Fruit fly (Drosophila melanogaster): ENCODE data around the gene RpS27A.

The RpS27A gene

dm6 chr2L:10381890-10382450 lies 26.2 kb upstream of the RpS27A start, which contains the start of gene CG5096:
Gene CG5096 (plus strand): TSS chr2L:10382263.
- TF ChIP-seq CG10321 (GFP tag; IDR thresholded peaks at IDR 0.05): peak; percentile 59; the same call in 1 of the 2 replicates
- peak; percentile 66 for TF ChIP-seq CG12104 (GFP tag; optimal IDR thresholded peaks at IDR 0.05)
- TF ChIP-seq CG10979 (tag; optimal IDR thresholded peaks at IDR 0.05): peak; percentile 80
- TF ChIP-seq Drgx (GFP tag; IDR thresholded peaks at IDR 0.05): peak; percentile 45; the same call in 1 of the 2 replicates
- peak; percentile 90 for TF ChIP-seq CG12299 (tag; optimal IDR thresholded peaks at IDR 0.05)
- peak; percentile 88 for TF ChIP-seq E2f1 (GFP tag; IDR thresholded peaks at IDR 0.05)
- TF ChIP-seq CG10274 (GFP tag; optimal IDR thresholded peaks at IDR 0.05): peak; percentile 46
- TF ChIP-seq CG8478 (optimal IDR thresholded peaks at IDR 0.05): no peak
- peak; percentile 68 for TF ChIP-seq fu2 (GFP tag; optimal IDR thresholded peaks at IDR 0.05)
- no peak for TF ChIP-seq Bgb (GFP tag; IDR thresholded peaks at IDR 0.05; ENCODE audit: partially characterized antibody)
- TF ChIP-seq dmrt11E (tag; optimal IDR thresholded peaks at IDR 0.05): peak; percentile 49
- peak; percentile 82 for TF ChIP-seq CG32767 (GFP tag; IDR thresholded peaks at IDR 0.05)
- peak; percentile 22 for TF ChIP-seq Sry-β (GFP tag; optimal IDR thresholded peaks at IDR 0.05)
- peak; percentile 50 for TF ChIP-seq Ets97D (GFP tag; optimal IDR thresholded peaks at IDR 0.05)
- TF ChIP-seq salm (tag; optimal IDR thresholded peaks at IDR 0.05): peak; percentile 87
- peak; percentile 67 for TF ChIP-seq kah (GFP tag; optimal IDR thresholded peaks at IDR 0.05)
- TF ChIP-seq CG9932 (GFP tag; IDR thresholded peaks at IDR 0.05): peak; percentile 81
- peak; percentile 91 for TF ChIP-seq Sox102F (GFP tag; optimal IDR thresholded peaks at IDR 0.05)
- TF ChIP-seq prd (optimal IDR thresholded peaks at IDR 0.05): no peak
- TF ChIP-seq prd (GFP tag; IDR thresholded peaks at IDR 0.05): peak; percentile 87
- TF ChIP-seq cato (GFP tag; optimal IDR thresholded peaks at IDR 0.05; ENCODE audit: borderline replicate concordance): peak; percentile 50
- no peak for TF ChIP-seq Dfd (GFP tag; optimal IDR thresholded peaks at IDR 0.05)
- peak; percentile 72; the same call in 1 of the 3 replicates for TF ChIP-seq C15 (GFP tag; IDR thresholded peaks at IDR 0.05)
- TF ChIP-seq da (GFP tag; optimal IDR thresholded peaks at IDR 0.05): peak; percentile 66
- TF ChIP-seq CG6813 (GFP tag; optimal IDR thresholded peaks at IDR 0.05): peak; percentile 87
- peak; percentile 77; the same call in 2 of the 3 replicates for TF ChIP-seq ase (GFP tag; IDR thresholded peaks at IDR 0.05)
- TF ChIP-seq Dbx (GFP tag; IDR thresholded peaks at IDR 0.05): peak; percentile 94
- TF ChIP-seq croc (GFP tag; conservative IDR thresholded peaks at IDR 0.05): no peak
- TF ChIP-seq bcd (GFP tag; optimal IDR thresholded peaks at IDR 0.05): peak; percentile 79
- no peak for TF ChIP-seq Doc2 (GFP tag; IDR thresholded peaks at IDR 0.05)
- TF ChIP-seq bigmax (GFP tag; optimal IDR thresholded peaks at IDR 0.05): peak; percentile 40
- TF ChIP-seq CG4854 (GFP tag; optimal IDR thresholded peaks at IDR 0.05): peak; percentile 79
- peak; percentile 76 for TF ChIP-seq HLH54F (GFP tag; optimal IDR thresholded peaks at IDR 0.05)
- TF ChIP-seq corto (GFP tag; optimal IDR thresholded peaks at IDR 0.05): peak; percentile 27
- peak; percentile 93 for TF ChIP-seq lilli (GFP tag; optimal IDR thresholded peaks at IDR 0.05)
- peak; percentile 82; the same call in 2 of the 3 replicates for TF ChIP-seq H15 (GFP tag; IDR thresholded peaks at IDR 0.05)
- TF ChIP-seq CG17912 (GFP tag; optimal IDR thresholded peaks at IDR 0.05): peak; percentile 43
- no peak for TF ChIP-seq tll (GFP tag; optimal IDR thresholded peaks at IDR 0.05)
- TF ChIP-seq CG12744 (GFP tag; optimal IDR thresholded peaks at IDR 0.05): peak; percentile 82
- TF ChIP-seq oc (tag; optimal IDR thresholded peaks at IDR 0.05): no peak
- peak; percentile 26 for TF ChIP-seq MESR4 (GFP tag; optimal IDR thresholded peaks at IDR 0.05)
- TF ChIP-seq ind (GFP tag; optimal IDR thresholded peaks at IDR 0.05): peak; percentile 85
- TF ChIP-seq D19A (tag; optimal IDR thresholded peaks at IDR 0.05): peak; percentile 96
- peak; percentile 79 for TF ChIP-seq CG9727 (GFP tag; optimal IDR thresholded peaks at IDR 0.05)
- peak; percentile 89 for TF ChIP-seq Ada2b (GFP tag; IDR thresholded peaks at IDR 0.05)
- TF ChIP-seq Chrac-16 (GFP tag; optimal IDR thresholded peaks at IDR 0.05): peak; percentile 58
- peak; percentile 85 for TF ChIP-seq CG10147 (GFP tag; optimal IDR thresholded peaks at IDR 0.05)
- peak; percentile 81 for TF ChIP-seq danr (GFP tag; IDR thresholded peaks at IDR 0.05)
- TF ChIP-seq Mrtf (GFP tag; IDR thresholded peaks at IDR 0.05): no peak; the same call in 2 of the 3 replicates
- no peak for TF ChIP-seq Dp (GFP tag; optimal IDR thresholded peaks at IDR 0.05)
- TF ChIP-seq zfh2 (GFP tag; optimal IDR thresholded peaks at IDR 0.05): peak; percentile 67
